Worm (Caenorhabditis elegans) whole organism, L3 larva: ENCODE measurements around the gene fbxa-72.

Source experiments
- R02D3.7 ChIP-seq: fragments of 150-350 bp; optimal IDR thresholded peaks from 2 replicates; lab custom pipeline; 2014; ENCODE audit warnings: missing biosample characterization, missing genetic modification characterization
- ZK546.5 ChIP-seq: sonication (generic microtip); optimal IDR thresholded peaks from 2 replicates; lab custom pipeline; 2017; ENCODE audit warnings: missing biosample characterization, missing genetic modification characterization
- aly-2 ChIP-seq: fragments of 150-350 bp; optimal IDR thresholded peaks from 2 replicates; lab custom pipeline; 2014; ENCODE audit warnings: missing biosample characterization, missing genetic modification characterization
- ceh-16 ChIP-seq: sonication (generic microtip); optimal IDR thresholded peaks from 2 replicates; lab custom pipeline; 2017; ENCODE audit warnings: missing biosample characterization, missing genetic modification characterization
- ceh-28 ChIP-seq: fragments of 150-350 bp; optimal IDR thresholded peaks from 2 replicates; lab custom pipeline; 2014; ENCODE audit warnings: missing biosample characterization, missing genetic modification reagents, missing genetic modification characterization
- ceh-82 ChIP-seq: fragments of 150-350 bp; optimal IDR thresholded peaks from 2 replicates; lab custom pipeline; 2014; ENCODE audit warnings: missing biosample characterization, missing genetic modification characterization
- ceh-9 ChIP-seq: sonication (generic microtip); optimal IDR thresholded peaks from 2 replicates; lab custom pipeline; 2018; ENCODE audit warnings: missing biosample characterization, missing genetic modification characterization
- egl-27 ChIP-seq: sonication (generic microtip); optimal IDR thresholded peaks from 4 replicates; lab custom pipeline; 2017; ENCODE audit warnings: missing biosample characterization, missing genetic modification reagents, missing genetic modification characterization
- egl-5 ChIP-seq: fragments of 150-350 bp; optimal IDR thresholded peaks from 2 replicates; lab custom pipeline; 2017; ENCODE audit warnings: missing biosample characterization, missing genetic modification reagents, missing genetic modification characterization, inconsistent platforms
- elt-3 ChIP-seq, 3 experiments: fragments of 150-350 bp in 1 of 3; sonication (generic microtip) in 2 of 3; optimal IDR thresholded peaks; 2 replicates in 2 of 3; 4 replicates in 1 of 3; lab custom pipeline; 2014 to 2017; ENCODE audit warnings: missing biosample characterization in 3 of 3, missing genetic modification characterization in 3 of 3
- fkh-10 ChIP-seq: sonication (generic microtip); optimal IDR thresholded peaks from 2 replicates; lab custom pipeline; 2017; ENCODE audit warnings: missing biosample characterization, missing genetic modification reagents, missing genetic modification characterization
- fkh-2 ChIP-seq: fragments of 150-350 bp; optimal IDR thresholded peaks from 2 replicates; lab custom pipeline; 2014; ENCODE audit warnings: missing biosample characterization, missing genetic modification reagents, missing genetic modification characterization
- hmg-11 ChIP-seq: sonication (generic microtip); optimal IDR thresholded peaks from 2 replicates; lab custom pipeline; 2016; ENCODE audit warnings: missing genetic modification characterization, missing compliant biosample characterization
- lin-15B ChIP-seq: fragments of 150-350 bp; optimal IDR thresholded peaks from 2 replicates; lab custom pipeline; 2014; ENCODE audit warnings: missing biosample characterization, missing genetic modification characterization
- lin-39 ChIP-seq: fragments of 150-350 bp; optimal IDR thresholded peaks from 2 replicates; lab custom pipeline; 2018; ENCODE audit warnings: missing biosample characterization, missing genetic modification reagents, missing genetic modification characterization
- mdl-1 ChIP-seq: fragments of 150-350 bp; optimal IDR thresholded peaks from 2 replicates; lab custom pipeline; 2014; ENCODE audit warnings: missing biosample characterization, missing genetic modification characterization
- mml-1 ChIP-seq: fragments of 150-350 bp; sonication (generic microtip); optimal IDR thresholded peaks from 3 replicates; lab custom pipeline; 2014; ENCODE audit warnings: missing biosample characterization, missing genetic modification characterization
- nfya-1 ChIP-seq: sonication (generic microtip); optimal IDR thresholded peaks from 2 replicates; lab custom pipeline; 2017; ENCODE audit warnings: missing genetic modification characterization, mild to moderate bottlenecking, missing compliant biosample characterization, antibody characterized with exemption, moderate library complexity; ENCODE audit not compliant: insufficient read depth
- nhr-11 ChIP-seq: fragments of 150-350 bp; optimal IDR thresholded peaks from 2 replicates; lab custom pipeline; 2014; ENCODE audit warnings: missing biosample characterization, missing genetic modification characterization
- nhr-12 ChIP-seq: fragments of 150-350 bp; optimal IDR thresholded peaks from 2 replicates; lab custom pipeline; 2014; ENCODE audit warnings: missing biosample characterization, missing genetic modification characterization
- nhr-237 ChIP-seq: fragments of 150-350 bp; optimal IDR thresholded peaks from 2 replicates; lab custom pipeline; 2014; ENCODE audit warnings: missing biosample characterization, missing genetic modification characterization
- nhr-28 ChIP-seq: fragments of 150-350 bp; optimal IDR thresholded peaks from 2 replicates; lab custom pipeline; 2014; ENCODE audit warnings: missing biosample characterization, missing genetic modification characterization
- nhr-67 ChIP-seq: fragments of 150-350 bp; optimal IDR thresholded peaks from 2 replicates; lab custom pipeline; 2014; ENCODE audit warnings: missing biosample characterization, missing genetic modification characterization
- nhr-76 ChIP-seq: fragments of 150-350 bp; sonication (generic microtip); optimal IDR thresholded peaks from 5 replicates; lab custom pipeline; 2014; ENCODE audit warnings: missing biosample characterization, missing genetic modification characterization
- nhr-77 ChIP-seq: fragments of 150-350 bp; optimal IDR thresholded peaks from 2 replicates; lab custom pipeline; 2014; ENCODE audit warnings: missing biosample characterization, missing genetic modification characterization
- pha-4 ChIP-seq: fragments of 150-350 bp; optimal IDR thresholded peaks from 2 replicates; lab custom pipeline; 2014; ENCODE audit warnings: missing biosample characterization, missing genetic modification reagents, missing genetic modification characterization
- pqm-1 ChIP-seq: fragments of 150-350 bp; optimal IDR thresholded peaks from 2 replicates; lab custom pipeline; 2017; ENCODE audit warnings: missing biosample characterization, missing genetic modification characterization, inconsistent platforms
- sea-2 ChIP-seq: fragments of 150-350 bp; sonication (generic microtip); optimal IDR thresholded peaks from 4 replicates; lab custom pipeline; 2014; ENCODE audit warnings: missing biosample characterization, missing genetic modification reagents, missing genetic modification characterization
- skn-1 ChIP-seq: fragments of 150-350 bp; optimal IDR thresholded peaks from 2 replicates; lab custom pipeline; 2014; ENCODE audit warnings: missing biosample characterization, missing genetic modification characterization
- snpc-4 ChIP-seq: fragments of 150-350 bp; optimal IDR thresholded peaks from 2 replicates; lab custom pipeline; 2014; ENCODE audit warnings: missing biosample characterization, missing genetic modification characterization
- tbx-2 ChIP-seq: sonication (generic microtip); optimal IDR thresholded peaks from 2 replicates; lab custom pipeline; 2016; ENCODE audit warnings: mild to moderate bottlenecking, missing genetic modification characterization, missing compliant biosample characterization
- unc-39 ChIP-seq: sonication (generic microtip); optimal IDR thresholded peaks from 4 replicates; lab custom pipeline; 2017; ENCODE audit warnings: missing biosample characterization, missing genetic modification characterization
- unc-62 ChIP-seq: fragments of 150-350 bp; sonication (generic microtip); optimal IDR thresholded peaks from 4 replicates; lab custom pipeline; 2014; ENCODE audit warnings: missing biosample characterization, missing genetic modification reagents, missing genetic modification characterization
- ztf-11 ChIP-seq: fragments of 150-350 bp; optimal IDR thresholded peaks from 2 replicates; lab custom pipeline; 2014; ENCODE audit warnings: missing biosample characterization, missing genetic modification characterization

Gene fbxa-72

DNA sequence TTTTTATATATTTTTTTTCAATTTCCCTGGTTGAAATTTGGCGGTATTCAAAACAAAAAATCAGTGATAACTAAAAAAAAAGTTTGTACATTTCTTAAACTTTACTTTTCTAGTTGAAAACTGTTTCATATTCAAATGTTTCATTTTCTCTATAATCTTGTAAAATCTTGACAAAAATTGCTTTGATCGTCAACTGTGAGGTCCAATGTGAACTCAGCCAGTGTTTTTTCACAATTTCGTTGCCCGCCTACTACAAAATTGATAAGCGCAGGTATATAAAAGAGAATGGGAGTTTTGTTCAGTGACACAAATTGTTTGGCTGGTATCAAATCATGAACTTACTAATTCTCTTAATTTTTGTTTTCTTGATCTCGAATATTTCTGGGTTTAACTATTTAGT lies 29.7 kb downstream of the fbxa-72 start, which contains the start of gene ugt-42:
Gene ugt-42, plus strand, starts transcription at position 301 of the 400 bp plus-strand sequence.
- TF ChIP-seq nhr-77 (tag; lab: Kevin White, UChicago) (no peak), nhr-237 (tag; lab: Kevin White, UChicago) (no peak), fkh-10 (GFP tag; lab: Kevin White, UChicago) (no peak), ceh-82 (tag; lab: Kevin White, UChicago) (no peak), R02D3.7 (no peak), nhr-67 (tag; lab: Kevin White, UChicago) (no peak), sea-2 (GFP tag; lab: Kevin White, UChicago) (no peak), skn-1 (tag; lab: Kevin White, UChicago) (no peak), ceh-28 (no peak), pha-4 (tag; lab: Kevin White, UChicago) (no peak), nhr-76 (no peak), snpc-4 (tag; lab: Kevin White, UChicago) (no peak), egl-5 (tag; lab: Kevin White, UChicago) (no peak), nhr-28 (no peak), fkh-2 (tag; lab: Kevin White, UChicago) (no peak), nhr-11 (tag; lab: Kevin White, UChicago) (no peak), elt-3 (tag; optimal IDR thresholded peaks at IDR 0.05; lab: Kevin White, UChicago) (no peak), ceh-9 (tag; lab: Kevin White, UChicago) (no peak)

DNA sequence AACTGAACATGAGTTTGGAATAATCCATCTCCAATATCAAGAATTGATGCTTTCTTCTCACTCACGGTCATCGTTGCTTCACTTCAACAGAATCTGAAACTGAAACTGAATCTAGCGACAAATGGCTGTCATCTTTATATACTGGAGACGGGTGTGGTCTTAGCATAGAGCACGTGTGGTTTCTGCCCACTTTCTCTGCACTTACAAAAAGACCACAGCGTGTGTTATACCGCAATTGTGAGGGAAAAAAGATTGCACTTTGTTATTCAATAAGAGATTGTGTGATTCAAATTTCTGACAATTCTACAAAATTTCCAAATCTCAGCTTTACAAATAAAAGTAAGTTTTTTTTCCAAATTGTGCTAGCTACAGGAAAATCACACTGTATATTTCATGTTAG lies 30.4 kb downstream of the fbxa-72 start, which contains the start of gene F48G7.12:
Gene F48G7.12, minus strand, starts transcription at position 101 of the 400 bp plus-strand sequence.
- TF ChIP-seq lin-15B = no peak
- no peak for TF ChIP-seq unc-39 (tag; lab: Kevin White, UChicago)
- TF ChIP-seq nfya-1 (tag; lab: Kevin White, UChicago) = no peak
- no peak for TF ChIP-seq R02D3.7
- no peak for TF ChIP-seq snpc-4 (tag; lab: Kevin White, UChicago)
- TF ChIP-seq ztf-11 = no peak
- TF ChIP-seq tbx-2 (tag; lab: Kevin White, UChicago) = no peak
- no peak for TF ChIP-seq nhr-76
- no peak for TF ChIP-seq skn-1 (tag; lab: Kevin White, UChicago)
- TF ChIP-seq egl-27 (tag; lab: Kevin White, UChicago) = no peak
- no peak for TF ChIP-seq elt-3 (tag; optimal IDR thresholded peaks at IDR 0.05; lab: Kevin White, UChicago)
- no peak for TF ChIP-seq pha-4 (tag; lab: Kevin White, UChicago)
- no peak for TF ChIP-seq nhr-12 (tag; lab: Kevin White, UChicago)

DNA sequence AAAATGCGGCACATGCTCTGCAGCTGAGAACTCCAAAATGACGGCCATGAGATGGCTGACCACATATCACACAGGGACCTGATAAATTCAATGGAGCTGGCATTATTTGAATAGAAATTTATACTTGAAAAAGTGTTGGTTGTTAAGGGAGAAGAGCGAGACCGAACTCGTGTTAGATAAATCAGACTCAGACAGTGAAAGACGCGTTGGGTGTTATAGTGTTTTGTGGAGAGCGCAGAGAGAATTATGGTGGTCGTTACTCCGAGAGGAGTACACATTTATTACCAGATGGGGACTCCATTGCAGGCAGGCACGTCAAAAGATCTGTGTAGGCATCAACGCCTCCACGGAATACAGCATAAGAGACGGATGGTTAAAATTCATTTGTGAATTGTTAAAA lies 33.8 kb downstream of the fbxa-72 start, which contains the start of gene nhr-190:
Gene nhr-190, minus strand, starts transcription at position 175 of the 400 bp plus-strand sequence.
- no peak for TF ChIP-seq elt-3 (tag; optimal IDR thresholded peaks at IDR 0.05; lab: Kevin White, UChicago)
- TF ChIP-seq nhr-12 (tag; lab: Kevin White, UChicago) = no peak
- TF ChIP-seq fkh-2 (tag; lab: Kevin White, UChicago) = no peak
- no peak for TF ChIP-seq aly-2 (tag; lab: Kevin White, UChicago)
- peak; percentile 29 for TF ChIP-seq egl-5 (tag; lab: Kevin White, UChicago)
- TF ChIP-seq nhr-28 = no peak
- no peak for TF ChIP-seq ceh-16
- TF ChIP-seq hmg-11 (tag; lab: Kevin White, UChicago) = peak; percentile 41
- TF ChIP-seq ZK546.5 = no peak
- peak; percentile 17 for TF ChIP-seq lin-39 (tag; lab: Kevin White, UChicago)

DNA sequence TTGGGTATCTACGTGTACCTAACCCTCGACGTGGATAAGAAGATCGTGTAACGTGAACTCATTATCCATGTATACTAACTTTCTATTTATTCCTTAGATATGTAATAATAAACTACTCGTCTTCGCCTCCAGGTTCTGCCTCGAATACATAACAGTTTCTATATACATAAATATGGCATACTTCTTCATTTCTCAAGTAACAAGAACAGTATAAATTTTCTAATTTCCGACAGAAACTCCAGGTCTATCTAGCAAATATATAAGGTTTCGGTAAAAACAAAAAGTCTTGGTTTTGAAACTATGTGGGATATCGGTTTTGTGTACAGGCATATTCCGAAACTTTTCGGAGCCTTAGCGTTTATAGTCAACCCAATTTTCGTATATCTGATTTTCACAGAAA lies 38.2 kb downstream of the fbxa-72 start, which contains the start of gene srj-37:
Gene srj-37, plus strand, starts transcription at position 301 of the 400 bp plus-strand sequence.
- no peak for TF ChIP-seq lin-15B
- TF ChIP-seq aly-2 (tag; lab: Kevin White, UChicago) = no peak
- TF ChIP-seq nhr-237 (tag; lab: Kevin White, UChicago) = no peak
- no peak for TF ChIP-seq nhr-67 (tag; lab: Kevin White, UChicago)
- TF ChIP-seq unc-62 (GFP tag; lab: Kevin White, UChicago) = no peak
- TF ChIP-seq snpc-4 (tag; lab: Kevin White, UChicago) = no peak
- no peak for TF ChIP-seq pha-4 (tag; lab: Kevin White, UChicago)
- no peak for TF ChIP-seq egl-27 (tag; lab: Kevin White, UChicago)
- no peak for TF ChIP-seq ceh-16
- no peak for TF ChIP-seq mdl-1
- no peak for TF ChIP-seq pqm-1 (tag; lab: Kevin White, UChicago)
- TF ChIP-seq hmg-11 (tag; lab: Kevin White, UChicago) = no peak
- TF ChIP-seq ceh-9 (tag; lab: Kevin White, UChicago) = no peak

DNA sequence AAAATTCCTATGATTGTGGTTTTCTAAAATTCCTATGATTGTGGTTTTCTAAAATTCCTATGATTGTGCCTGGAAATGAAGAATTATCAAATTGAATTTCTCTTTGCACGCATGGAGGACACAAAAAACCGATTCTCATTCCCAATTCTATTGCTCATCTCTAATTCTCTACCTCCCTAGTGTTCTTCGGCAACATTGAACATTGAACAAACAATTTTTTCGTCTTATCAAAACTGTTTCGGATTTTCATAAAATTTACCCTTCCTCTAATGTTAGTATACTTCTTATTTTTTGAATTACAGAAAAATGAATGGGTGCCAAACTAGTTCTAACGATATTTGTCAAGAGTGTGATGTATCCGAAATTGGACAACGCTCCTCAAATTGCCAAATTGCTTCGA lies 40.3 kb downstream of the fbxa-72 start, which contains the start of gene pals-31:
Gene pals-31, plus strand, starts transcription at position 301 of the 400 bp plus-strand sequence.
- no peak for TF ChIP-seq nhr-67 (tag; lab: Kevin White, UChicago)
- TF ChIP-seq lin-15B = no peak
- TF ChIP-seq aly-2 (tag; lab: Kevin White, UChicago) = no peak
- TF ChIP-seq nhr-12 (tag; lab: Kevin White, UChicago) = no peak
- TF ChIP-seq mml-1 (tag; lab: Kevin White, UChicago) = no peak
- no peak for TF ChIP-seq pha-4 (tag; lab: Kevin White, UChicago)
- TF ChIP-seq, all 47 proteins: peak for 0
